Worm (Caenorhabditis elegans) whole organism, L4 larva: ENCODE data around the gene Y37E11AL.2.

ENCODE experiments used
- fkh-10 ChIP-seq: fragments of 150-350 bp; optimal IDR thresholded peaks from 2 replicates; lab custom pipeline; 2014; ENCODE audit warnings: missing biosample characterization, missing genetic modification reagents, missing genetic modification characterization
- jun-1 ChIP-seq: fragments of 150-350 bp; optimal IDR thresholded peaks from 2 replicates; lab custom pipeline; 2014; ENCODE audit warnings: missing biosample characterization, missing genetic modification reagents, missing genetic modification characterization
- madf-9 ChIP-seq: fragments of 200-800 bp; sonication (Bioruptor generic); conservative IDR thresholded peaks from 2 replicates; pipeline ENCODE4 v1.3.6; 2022; ENCODE audit warnings: missing genetic modification reagents, missing genetic modification characterization, missing compliant biosample characterization
- nhr-11 ChIP-seq: fragments of 150-350 bp; optimal IDR thresholded peaks from 2 replicates; lab custom pipeline; 2014; ENCODE audit warnings: missing biosample characterization, missing genetic modification characterization
- nhr-77 ChIP-seq: fragments of 150-350 bp; optimal IDR thresholded peaks from 2 replicates; lab custom pipeline; 2014; ENCODE audit warnings: missing biosample characterization, missing genetic modification characterization
- pha-4 ChIP-seq, 2 experiments: fragments of 150-350 bp in 1 of 2; fragments of 200-800 bp in 1 of 2; sonication (Bioruptor generic) in 1 of 2; IDR thresholded peaks in 1 of 2; optimal IDR thresholded peaks in 1 of 2; 2 replicates each; pipeline versions ENCODE4 v1.3.6 to Lab custom; 2014 to 2022; ENCODE audit warnings: missing genetic modification characterization in 2 of 2, missing genetic modification reagents in 2 of 2, missing biosample characterization in 1 of 2, missing compliant biosample characterization in 1 of 2
- php-3 ChIP-seq: fragments of 200-800 bp; sonication (Bioruptor generic); IDR thresholded peaks from 2 replicates; pipeline ENCODE4 v1.3.6; 2022; ENCODE audit warnings: missing genetic modification reagents, missing genetic modification characterization, missing compliant biosample characterization

DNA sequence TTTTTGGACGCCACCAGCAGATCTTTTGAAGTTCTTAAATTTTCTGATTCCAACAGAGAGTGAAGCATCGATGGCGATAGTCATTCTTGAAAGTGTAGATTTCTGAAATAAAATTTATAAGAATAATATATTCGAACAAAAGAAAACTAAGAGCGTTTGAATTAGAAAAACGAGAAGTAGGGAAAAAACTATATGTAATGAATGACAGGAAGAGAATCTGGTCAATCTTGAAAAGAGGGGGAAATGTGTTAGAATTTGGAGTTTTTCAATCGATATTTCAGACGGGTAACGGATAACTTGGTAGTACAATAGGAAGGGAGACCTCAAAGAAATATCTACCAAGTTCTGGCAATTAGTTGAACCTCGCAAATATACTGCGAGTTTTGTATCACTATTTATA, 2.3 kb downstream of the Y37E11AL.2 start, which contains the start of gene Y37E11AL.9:
- TF ChIP-seq fkh-10 (GFP tag; lab: Kevin White, UChicago) (no peak), pha-4 (GFP tag; IDR thresholded peaks at IDR 0.05; lab: Robert Waterston, UW) (no peak), pha-4 (tag; optimal IDR thresholded peaks at IDR 0.05; lab: Kevin White, UChicago) (no peak), php-3 (GFP tag; lab: Robert Waterston, UW) (no peak), madf-9 (GFP tag; lab: Robert Waterston, UW) (no peak), nhr-11 (tag; lab: Kevin White, UChicago) (no peak), nhr-77 (tag; lab: Kevin White, UChicago) (no peak), jun-1 (tag; lab: Kevin White, UChicago) (no peak)
